Fruit fly (Drosophila melanogaster): ENCODE results near the gene CG4619.
A peak's percentile ranks its signal among the peaks of the same experiment; 100 is the strongest.

CG4619 gene

DNA sequence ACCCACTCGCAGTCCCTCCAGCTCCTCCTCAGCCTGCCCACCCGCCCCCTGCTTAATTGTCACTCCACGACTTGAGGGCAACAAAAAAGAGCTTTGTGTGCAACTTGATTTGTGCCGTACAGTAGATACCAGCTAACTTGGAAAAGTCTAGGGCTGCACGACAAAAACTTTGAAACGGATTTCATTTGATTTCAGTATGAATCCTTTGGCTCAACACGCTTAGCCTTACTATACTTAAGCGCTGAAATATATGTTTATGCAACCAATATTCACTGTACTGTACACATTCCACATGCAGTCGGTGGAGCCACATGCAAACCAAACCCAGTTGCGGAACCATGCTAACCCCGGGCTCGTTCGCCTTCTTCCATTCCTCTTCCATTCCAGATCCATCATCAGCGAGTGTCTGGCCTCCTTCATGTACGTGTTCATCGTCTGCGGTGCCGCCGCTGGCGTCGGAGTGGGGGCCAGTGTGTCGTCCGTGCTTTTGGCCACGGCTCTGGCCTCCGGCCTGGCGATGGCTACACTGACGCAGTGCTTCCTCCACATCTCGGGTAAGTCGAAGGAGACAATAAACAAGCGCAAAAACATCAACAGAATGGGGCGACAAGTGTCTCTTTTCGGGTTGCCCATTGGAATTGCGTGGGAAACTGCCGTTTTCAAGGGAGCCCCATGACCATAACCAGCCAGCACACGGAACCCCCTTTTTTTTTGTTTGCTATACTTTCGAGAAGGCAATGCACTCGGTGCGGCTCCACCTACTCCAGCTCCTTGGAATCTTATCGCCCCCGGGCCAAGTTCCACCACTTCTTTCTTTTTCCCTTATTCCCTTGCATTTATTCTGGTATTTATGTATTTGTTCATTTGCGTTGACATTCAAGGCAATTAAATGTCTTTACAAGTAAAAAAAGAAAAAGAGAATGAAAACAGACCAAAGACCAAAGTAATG lies 48.0 kb downstream of the CG4619 start (continued):
- TF ChIP-seq CG7987 (GFP tag; optimal IDR thresholded peaks at IDR 0.05) (no peak), CG7928 (GFP tag; optimal IDR thresholded peaks at IDR 0.05) (no peak), Max (GFP tag; optimal IDR thresholded peaks at IDR 0.05) (no peak), z (GFP tag; IDR thresholded peaks at IDR 0.05) (no peak), Mrtf (GFP tag; IDR thresholded peaks at IDR 0.05) (peak; percentile 37; the same call in 1 of the 3 replicates), chinmo (GFP tag; IDR thresholded peaks at IDR 0.05; ENCODE audit: partially characterized antibody) (no peak), CG14441 (GFP tag; IDR thresholded peaks at IDR 0.05) (peak; percentile 64), CG9932 (GFP tag; IDR thresholded peaks at IDR 0.05) (no peak), GATAe (GFP tag; conservative IDR thresholded peaks at IDR 0.05) (no peak), CG10209 (GFP tag; optimal IDR thresholded peaks at IDR 0.05) (peak; percentile 12), bbx (GFP tag; IDR thresholded peaks at IDR 0.05; ENCODE audit: partially characterized antibody) (no peak), CG3847 (GFP tag; IDR thresholded peaks at IDR 0.05) (peak; percentile 32; the same call in 1 of the 2 replicates), CG33557 (GFP tag; optimal IDR thresholded peaks at IDR 0.05) (no peak), ci (GFP tag; IDR thresholded peaks at IDR 0.05) (peak; percentile 79), CG31224 (GFP tag; IDR thresholded peaks at IDR 0.05) (no peak), Sin3A (optimal IDR thresholded peaks at IDR 0.05) (no peak), ken (GFP tag; IDR thresholded peaks at IDR 0.05) (peak; percentile 72), nerfin-1 (tag; optimal IDR thresholded peaks at IDR 0.05) (peak; percentile 42), CG32532 (GFP tag; IDR thresholded peaks at IDR 0.05) (peak; percentile 18; the same call in 1 of the 2 replicates), pnt (GFP tag; optimal IDR thresholded peaks at IDR 0.05) (no peak), CG1233 (GFP tag; optimal IDR thresholded peaks at IDR 0.05) (peak; percentile 6), CG12391 (tag; optimal IDR thresholded peaks at IDR 0.05) (peak; percentile 48), CG8089 (GFP tag; optimal IDR thresholded peaks at IDR 0.05) (no peak), Oli (tag; optimal IDR thresholded peaks at IDR 0.05) (peak; percentile 63), Doc2 (GFP tag; IDR thresholded peaks at IDR 0.05) (no peak), NFAT (GFP tag; IDR thresholded peaks at IDR 0.05) (no peak)

DNA sequence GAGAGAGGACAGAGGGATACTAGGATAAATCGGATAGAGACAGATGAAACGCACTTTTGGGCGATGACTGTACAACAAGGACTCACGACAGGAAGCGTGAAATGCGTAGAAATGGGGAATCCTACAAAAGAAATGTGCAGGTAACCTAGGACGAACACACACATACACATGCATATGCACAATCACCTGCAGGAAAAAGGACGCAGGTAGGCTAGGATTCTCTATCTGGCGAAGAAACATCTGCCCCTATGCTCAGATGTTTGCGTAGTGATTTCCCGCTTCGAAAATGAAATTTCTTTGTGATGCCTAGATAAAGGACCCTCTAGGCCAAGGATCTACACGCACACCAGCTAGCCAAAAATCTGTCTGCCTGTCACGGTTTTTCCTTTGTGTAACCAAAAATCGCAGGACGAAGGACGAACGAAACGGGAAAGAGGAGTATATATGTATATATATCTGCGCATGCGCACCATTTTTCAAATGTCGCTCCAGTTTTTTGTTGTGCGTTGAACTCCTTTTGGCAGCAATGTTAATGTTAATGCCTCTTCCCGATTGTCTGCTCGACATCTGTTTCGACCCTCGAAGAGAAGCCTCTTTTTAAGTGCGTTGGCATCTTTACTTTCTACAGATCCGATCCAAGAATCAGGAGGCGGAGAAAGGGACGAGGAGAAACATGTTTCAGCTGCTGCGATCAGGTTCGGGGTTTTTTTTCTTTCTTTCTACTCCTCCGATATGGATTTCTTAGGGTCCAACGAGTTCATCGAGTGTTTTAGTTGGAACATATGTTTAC lies 49.7 kb downstream of the CG4619 start:
- no peak for TF ChIP-seq Adf1 (GFP tag; IDR thresholded peaks at IDR 0.05)
- no peak for TF ChIP-seq CG7786 (GFP tag; optimal IDR thresholded peaks at IDR 0.05)
- no peak for TF ChIP-seq gfzf (GFP tag; optimal IDR thresholded peaks at IDR 0.05)
- no peak for TF ChIP-seq dm (GFP tag; optimal IDR thresholded peaks at IDR 0.05)
- TF ChIP-seq pnt (GFP tag; optimal IDR thresholded peaks at IDR 0.05), result no peak
- TF ChIP-seq YL-1 (GFP tag; optimal IDR thresholded peaks at IDR 0.05), result no peak
- peak; percentile 96 for TF ChIP-seq D (optimal IDR thresholded peaks at IDR 0.05)
- no peak for TF ChIP-seq D (GFP tag; optimal IDR thresholded peaks at IDR 0.05)
- peak; percentile 89 for TF ChIP-seq pros (GFP tag; optimal IDR thresholded peaks at IDR 0.05)
- peak; percentile 57; the same call in 1 of the 2 replicates for TF ChIP-seq crol (GFP tag; IDR thresholded peaks at IDR 0.05)
- no peak for TF ChIP-seq al (GFP tag; IDR thresholded peaks at IDR 0.05)
- peak; percentile 30 for TF ChIP-seq cg (GFP tag; optimal IDR thresholded peaks at IDR 0.05)
- TF ChIP-seq CG15479 (GFP tag; optimal IDR thresholded peaks at IDR 0.05), result peak; percentile 99
- TF ChIP-seq Ssrp (tag; optimal IDR thresholded peaks at IDR 0.05), result no peak
- peak; percentile 27; the same call in 1 of the 2 replicates for TF ChIP-seq CG4360 (GFP tag; IDR thresholded peaks at IDR 0.05)
- peak; percentile 98 for TF ChIP-seq twi (tag; optimal IDR thresholded peaks at IDR 0.05)
- TF ChIP-seq Xbp1 (GFP tag; optimal IDR thresholded peaks at IDR 0.05), result no peak
- no peak for TF ChIP-seq prd (optimal IDR thresholded peaks at IDR 0.05)
- 0 out of 3 replicates have a peak, but pooled peaks have one; percentile 20 for TF ChIP-seq prd (GFP tag; IDR thresholded peaks at IDR 0.05)
- TF ChIP-seq ttk (GFP tag; IDR thresholded peaks at IDR 0.05), result no peak
- peak in 1 of 2 experiments; percentile 43 for TF ChIP-seq tll (GFP tag; optimal IDR thresholded peaks at IDR 0.05)
- TF ChIP-seq vfl (GFP tag; optimal IDR thresholded peaks at IDR 0.05), result peak; percentile 22
- no peak for TF ChIP-seq CG18262 (tag; optimal IDR thresholded peaks at IDR 0.05)
